Fruit fly (Drosophila melanogaster) ovary, adult (tissue): ENCODE results near the gene CG9706.

Experiments used
- CG17801 ChIP-seq: fragments of 200-800 bp; optimal IDR thresholded peaks from 2 replicates; lab custom pipeline; 2019; ENCODE audit warnings: missing biosample characterization, mild to moderate bottlenecking, missing genetic modification characterization, moderate library complexity; ENCODE audit not compliant: partially characterized antibody

Gene CG9706

DNA sequence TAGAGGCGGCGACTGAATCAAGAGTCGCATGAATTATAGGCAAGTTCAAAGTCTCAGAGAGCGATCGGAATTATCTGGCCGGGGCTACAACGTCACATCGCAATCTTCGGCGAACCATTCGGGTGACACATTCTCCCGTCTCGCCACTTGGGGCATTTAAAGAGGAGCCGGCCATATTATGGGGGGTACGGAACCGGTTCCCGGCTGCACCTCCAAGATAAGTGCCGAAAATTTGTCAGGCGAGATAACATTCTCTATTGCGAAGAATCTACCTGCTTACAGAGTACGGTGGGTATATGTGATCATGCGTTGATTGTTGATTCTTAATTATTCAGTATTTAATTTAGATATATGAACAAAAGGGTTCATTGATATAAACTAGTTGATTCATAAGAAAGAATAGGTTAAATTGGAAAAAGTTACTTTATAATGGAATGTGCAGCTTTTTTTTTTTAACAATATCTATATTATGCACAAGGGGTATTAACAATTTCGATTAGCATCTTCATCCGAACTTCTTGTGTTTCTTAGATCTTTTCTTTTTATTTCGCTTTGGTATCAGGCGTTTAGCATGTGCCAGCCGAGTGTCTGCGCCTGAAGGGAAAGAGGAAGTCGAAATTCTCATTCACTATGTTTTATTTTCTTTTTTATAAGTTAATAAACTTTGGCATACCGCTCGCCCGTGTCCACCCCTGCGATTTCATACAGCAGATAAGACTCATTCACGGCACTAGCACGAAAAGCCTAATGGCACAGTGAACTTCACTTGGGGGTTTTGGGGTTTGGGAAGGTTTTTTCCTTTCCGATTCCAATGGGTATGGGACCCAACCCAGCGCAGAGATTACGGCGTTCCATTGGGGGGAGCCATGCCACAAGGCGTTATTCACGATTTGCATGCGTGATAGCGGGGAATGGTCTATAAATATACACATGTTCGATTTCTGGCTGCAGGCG lies 19.0 kb downstream of the CG9706 start:
- TF ChIP-seq CG17801: no peak

DNA sequence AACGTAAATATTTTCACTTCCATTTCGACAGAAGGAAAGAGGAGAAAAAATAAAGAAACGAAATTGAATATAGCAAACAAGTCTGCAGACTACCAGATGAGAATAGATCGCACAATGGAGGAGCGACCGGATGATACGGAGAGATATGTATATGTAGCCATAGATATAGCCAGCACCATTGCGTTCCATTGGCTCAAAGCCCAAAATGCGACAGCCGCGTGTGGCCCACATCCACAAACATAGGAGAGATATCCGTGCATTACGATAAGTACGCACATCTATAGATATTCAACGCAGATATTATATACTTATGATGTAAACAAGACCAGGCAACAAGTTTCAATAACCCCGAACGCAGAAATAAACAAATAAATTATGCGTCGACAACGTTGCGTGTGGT lies 20.5 kb downstream of the CG9706 start:
- no peak for TF ChIP-seq CG17801

DNA sequence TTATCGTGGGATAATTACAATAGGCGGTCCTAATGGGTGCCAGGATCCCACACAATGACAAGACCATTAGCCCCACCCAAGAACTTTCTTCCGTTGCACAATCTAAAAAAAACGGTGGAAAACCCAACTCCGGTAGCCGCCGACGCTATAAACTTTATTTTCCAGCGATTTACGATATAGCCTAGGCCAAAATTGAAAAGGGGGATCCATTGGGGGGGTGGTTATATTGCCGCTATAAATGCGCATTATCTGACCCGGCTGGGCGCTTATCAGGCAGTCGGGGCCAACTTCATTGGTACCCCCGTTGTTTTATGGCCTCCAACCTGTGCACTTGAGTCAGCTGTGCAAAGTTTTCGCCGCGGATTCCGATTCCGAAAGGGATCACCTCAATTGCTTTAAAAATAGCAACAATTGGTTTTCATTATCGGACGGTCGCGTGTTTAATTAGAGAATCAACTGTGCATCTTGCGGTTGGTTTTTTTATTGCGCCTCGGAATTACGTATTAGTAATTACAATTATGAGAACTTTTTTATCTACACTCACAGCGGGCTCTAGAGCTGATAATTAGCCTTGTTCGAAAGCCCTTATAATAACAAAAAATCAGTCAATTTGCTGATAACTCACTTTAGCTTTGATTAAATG lies 21.0 kb downstream of the CG9706 start:
- TF ChIP-seq CG17801: peak; percentile 63

DNA sequence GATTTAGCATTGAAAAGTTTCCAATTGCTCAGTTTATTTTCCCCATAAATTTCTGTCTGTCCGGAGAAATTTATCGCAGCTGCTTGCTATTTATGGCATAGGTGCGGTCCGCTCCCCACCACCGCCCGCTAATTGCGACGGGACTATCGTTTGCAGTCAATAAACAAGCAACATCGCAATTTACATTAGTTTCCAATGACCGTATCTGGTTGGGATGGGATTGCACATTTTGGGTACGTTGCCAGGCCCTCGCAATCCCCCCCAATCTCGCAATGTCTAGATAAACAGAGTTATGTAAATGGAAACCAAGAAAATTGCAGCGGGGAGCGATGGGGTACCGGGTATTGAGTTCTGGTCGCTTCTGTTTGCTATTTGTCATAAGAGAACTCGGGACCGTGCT lies 21.8 kb downstream of the CG9706 start, which contains the start of gene nudC:
TSS of gene nudC (plus strand) at position 368 of the 400 bp plus-strand sequence.
- TF ChIP-seq CG17801: no peak

- TF ChIP-seq CG17801: no peak
Observed at dm6 chr3L:16805806-16806719, 23.3 kb downstream of the CG9706 start.

dm6 chr3L:16806823-16807325 lies 24.1 kb downstream of the CG9706 start:
- no peak for TF ChIP-seq CG17801

dm6 chr3L:16807558-16807957 lies 24.7 kb downstream of the CG9706 start, which contains the start of gene CG9674:
TSS of gene CG9674 (minus strand) at chr3L:16807731.
- peak; percentile 16 for TF ChIP-seq CG17801

- no peak for TF ChIP-seq CG17801
Observed at dm6 chr3L:16808139-16808538, 25.3 kb downstream of the CG9706 start.

DNA sequence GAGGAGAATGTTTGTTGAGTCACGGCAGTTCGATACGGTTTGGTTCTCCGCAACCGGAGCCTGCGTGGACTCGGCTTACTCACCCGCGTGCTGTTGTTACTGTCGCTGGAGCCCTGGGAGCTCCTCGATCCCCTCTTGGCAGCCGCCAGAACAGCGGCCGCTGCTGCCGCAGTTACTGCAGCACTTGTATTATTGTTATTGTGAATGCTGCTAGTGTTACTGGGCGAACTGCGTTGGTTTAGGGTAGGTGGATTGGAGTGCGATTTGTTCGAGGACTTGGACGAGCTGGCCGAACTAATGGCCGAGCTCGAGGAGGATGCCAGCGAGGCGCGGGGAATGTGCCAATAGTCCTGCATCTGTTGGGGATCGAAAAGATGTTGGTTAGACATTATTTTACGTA lies 27.7 kb downstream of the CG9706 start:
- TF ChIP-seq CG17801: no peak

dm6 chr3L:16811908-16812307 lies 29.1 kb downstream of the CG9706 start:
- TF ChIP-seq CG17801: no peak

DNA sequence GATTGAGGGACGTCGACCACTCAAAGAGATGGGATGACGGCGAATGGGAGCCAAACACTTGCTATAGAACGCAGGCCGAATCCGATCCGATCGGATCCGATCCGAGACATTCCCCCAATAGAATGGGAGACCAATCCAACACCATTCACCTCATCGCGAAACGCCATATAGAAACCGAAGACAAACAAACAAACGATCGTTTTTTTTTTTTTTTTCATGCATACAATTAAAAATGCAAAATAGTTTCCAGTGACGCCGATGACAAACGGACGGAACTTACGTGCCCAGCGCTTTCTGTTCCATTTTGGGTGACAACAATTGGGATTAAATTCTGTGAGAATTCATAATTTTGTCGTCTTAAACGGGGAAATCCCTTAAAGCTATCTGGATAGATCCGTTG lies 31.2 kb downstream of the CG9706 start:
- TF ChIP-seq CG17801: no peak

- no peak for TF ChIP-seq CG17801
Observed at dm6 chr3L:16818063-16818462, 35.3 kb downstream of the CG9706 start.

DNA sequence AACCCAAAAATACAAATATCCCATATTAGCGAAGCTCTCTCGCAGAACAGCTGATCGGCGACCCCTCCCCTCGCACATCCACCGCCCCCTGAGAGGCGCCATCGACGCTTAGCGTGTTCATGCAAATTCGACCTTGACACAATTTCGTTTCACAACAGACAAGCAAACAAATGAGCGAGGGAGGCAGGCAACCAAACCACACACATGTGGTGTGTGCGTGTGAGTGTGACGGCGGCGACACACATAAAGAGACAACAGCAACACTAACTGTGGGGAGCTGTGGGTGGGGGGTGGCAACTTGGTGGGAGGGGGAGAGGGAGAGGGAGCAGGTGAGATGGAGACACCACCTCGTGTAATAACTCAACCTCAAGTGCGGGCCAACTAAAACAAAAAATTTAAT lies 41.9 kb downstream of the CG9706 start:
- no peak for TF ChIP-seq CG17801

- no peak for TF ChIP-seq CG17801
Observed at dm6 chr3L:16825195-16825594, 42.4 kb downstream of the CG9706 start.

DNA sequence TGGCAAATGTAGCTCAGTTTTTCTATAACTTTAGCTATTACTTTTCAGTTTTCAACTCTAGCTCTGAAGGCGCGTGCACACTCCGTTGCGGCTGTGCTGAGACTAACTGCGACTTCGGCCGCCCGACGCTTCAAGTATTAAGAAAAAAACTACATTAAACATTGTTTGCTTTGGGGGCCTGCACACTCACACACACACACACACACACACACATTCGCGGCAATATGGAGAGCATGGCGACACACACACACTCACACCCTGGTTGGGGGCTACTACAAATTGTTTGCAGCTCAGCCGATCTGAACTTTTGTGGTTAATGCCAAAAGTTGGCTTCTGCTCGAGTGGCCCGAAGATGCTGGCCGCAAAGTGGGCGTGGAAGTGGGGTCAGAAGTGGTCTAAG lies 46.2 kb downstream of the CG9706 start, which contains the start of gene CG13024:
TSS of gene CG13024 (minus strand) at position 108 of the 400 bp plus-strand sequence.
- TF ChIP-seq CG17801: no peak

DNA sequence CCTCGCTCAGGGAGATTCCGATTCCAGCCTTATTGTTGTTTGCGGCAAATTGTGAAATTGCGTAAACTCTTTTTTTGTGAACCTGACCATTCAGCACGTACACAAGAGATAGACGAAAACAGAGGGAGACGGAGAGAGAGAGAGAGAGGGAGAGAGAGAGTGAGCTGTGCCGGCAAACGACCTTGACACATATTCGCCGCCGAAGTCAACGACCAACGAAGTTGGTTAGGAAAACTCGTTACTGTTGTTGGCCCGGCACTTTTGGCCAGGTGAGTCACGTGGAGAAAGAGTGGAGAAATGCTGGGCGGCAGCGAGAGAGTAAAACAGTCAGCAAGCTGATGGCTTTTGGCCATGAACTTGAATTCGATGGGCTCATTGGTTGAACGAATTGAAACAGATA lies 47.2 kb downstream of the CG9706 start:
- TF ChIP-seq CG17801: no peak
